Worm (Caenorhabditis elegans) whole organism, L1 larva: Measurements from ENCODE around the gene B0464.6.

Experiments used
- C16A3.4 ChIP-seq: fragments of 150-350 bp; optimal IDR thresholded peaks from 2 replicates; lab custom pipeline; 2014; ENCODE audit warnings: missing biosample characterization, missing genetic modification characterization
- F16B12.6 ChIP-seq: fragments of 150-350 bp; optimal IDR thresholded peaks from 2 replicates; lab custom pipeline; 2014; ENCODE audit warnings: missing biosample characterization, missing genetic modification characterization
- Y116A8C.19 ChIP-seq: sonication (generic microtip); optimal IDR thresholded peaks from 2 replicates; lab custom pipeline; 2016; ENCODE audit warnings: missing compliant biosample characterization, missing genetic modification characterization, borderline replicate concordance
- aha-1 ChIP-seq: fragments of 150-350 bp; optimal IDR thresholded peaks from 2 replicates; lab custom pipeline; 2014; ENCODE audit warnings: missing biosample characterization, missing genetic modification characterization
- alr-1 ChIP-seq: fragments of 200-800 bp; sonication (Bioruptor generic); optimal IDR thresholded peaks from 2 replicates; lab custom pipeline; 2018; ENCODE audit warnings: borderline replicate concordance, mild to moderate bottlenecking, missing genetic modification characterization, missing compliant biosample characterization
- aly-2 ChIP-seq: fragments of 150-350 bp; optimal IDR thresholded peaks from 2 replicates; lab custom pipeline; 2014; ENCODE audit warnings: missing biosample characterization, missing genetic modification characterization
- ceh-63 ChIP-seq: fragments of 200-800 bp; sonication (Bioruptor generic); optimal IDR thresholded peaks from 2 replicates; lab custom pipeline; 2018; ENCODE audit warnings: mild to moderate bottlenecking, missing genetic modification characterization, missing compliant biosample characterization
- ceh-88 ChIP-seq: fragments of 200-800 bp; sonication (Bioruptor generic); IDR thresholded peaks from 2 replicates; pipeline ENCODE4 v1.3.6; 2022; ENCODE audit warnings: missing genetic modification characterization, missing compliant biosample characterization
- ceh-90 ChIP-seq: sonication (generic microtip); optimal IDR thresholded peaks from 2 replicates; lab custom pipeline; 2016; ENCODE audit warnings: missing genetic modification characterization, missing compliant biosample characterization
- ces-1 ChIP-seq: fragments of 150-350 bp; optimal IDR thresholded peaks from 2 replicates; lab custom pipeline; 2014; ENCODE audit warnings: missing biosample characterization, missing genetic modification reagents, missing genetic modification characterization
- dpl-1 ChIP-seq, 3 experiments: fragments of 150-350 bp in 2 of 3; sonication (generic microtip) in 1 of 3; optimal IDR thresholded peaks; 2 replicates each; lab custom pipeline; 2014 to 2017; ENCODE audit warnings: missing biosample characterization in 3 of 3, missing genetic modification characterization in 3 of 3, missing genetic modification reagents in 3 of 3
- egl-27 ChIP-seq, 2 experiments: fragments of 150-350 bp in 1 of 2; sonication (generic microtip); optimal IDR thresholded peaks; 3 replicates each; lab custom pipeline; 2017 to 2018; ENCODE audit warnings: missing biosample characterization in 2 of 2, missing genetic modification characterization in 2 of 2, missing genetic modification reagents in 2 of 2
- fkh-4 ChIP-seq: sonication (generic microtip); optimal IDR thresholded peaks from 2 replicates; lab custom pipeline; 2016; ENCODE audit warnings: missing compliant biosample characterization, missing genetic modification characterization, borderline replicate concordance
- fos-1 ChIP-seq: fragments of 150-350 bp; optimal IDR thresholded peaks from 2 replicates; lab custom pipeline; 2014; ENCODE audit warnings: missing biosample characterization, missing genetic modification characterization
- hlh-4 ChIP-seq: sonication (generic microtip); optimal IDR thresholded peaks from 2 replicates; lab custom pipeline; 2016; ENCODE audit warnings: mild to moderate bottlenecking, missing genetic modification characterization, missing compliant biosample characterization
- irx-1 ChIP-seq: sonication (generic microtip); optimal IDR thresholded peaks from 2 replicates; lab custom pipeline; 2016; ENCODE audit warnings: missing genetic modification characterization, missing compliant biosample characterization
- lin-15B ChIP-seq: fragments of 150-350 bp; sonication (generic microtip); optimal IDR thresholded peaks from 3 replicates; lab custom pipeline; 2014; ENCODE audit warnings: missing biosample characterization, missing genetic modification characterization
- lin-35 ChIP-seq, 2 experiments: fragments of 150-350 bp; optimal IDR thresholded peaks; 2 replicates each; lab custom pipeline; 2014; ENCODE audit warnings: missing biosample characterization in 2 of 2, missing genetic modification characterization in 2 of 2, missing genetic modification reagents in 2 of 2
- mdl-1 ChIP-seq, 2 experiments: fragments of 150-350 bp; optimal IDR thresholded peaks; 2 replicates each; lab custom pipeline; 2014 to 2017; ENCODE audit warnings: missing biosample characterization in 2 of 2, missing genetic modification characterization in 2 of 2, inconsistent platforms in 1 of 2
- mep-1 ChIP-seq: fragments of 150-350 bp; optimal IDR thresholded peaks from 2 replicates; lab custom pipeline; 2014; ENCODE audit warnings: missing biosample characterization, missing genetic modification characterization
- nhr-11 ChIP-seq: fragments of 150-350 bp; optimal IDR thresholded peaks from 2 replicates; lab custom pipeline; 2014; ENCODE audit warnings: missing biosample characterization, missing genetic modification characterization
- nhr-237 ChIP-seq: fragments of 150-350 bp; optimal IDR thresholded peaks from 2 replicates; lab custom pipeline; 2014; ENCODE audit warnings: missing biosample characterization, missing genetic modification characterization
- nhr-71 ChIP-seq: sonication (generic microtip); optimal IDR thresholded peaks from 2 replicates; lab custom pipeline; 2016; ENCODE audit warnings: mild to moderate bottlenecking, missing genetic modification characterization, moderate library complexity, missing compliant biosample characterization
- nhr-77 ChIP-seq: fragments of 150-350 bp; optimal IDR thresholded peaks from 2 replicates; lab custom pipeline; 2014; ENCODE audit warnings: missing biosample characterization, missing genetic modification characterization
- nhr-90 ChIP-seq: sonication (generic microtip); optimal IDR thresholded peaks from 2 replicates; lab custom pipeline; 2016; ENCODE audit warnings: mild to moderate bottlenecking, missing genetic modification characterization, missing compliant biosample characterization; ENCODE audit not compliant: poor library complexity
- pag-3 ChIP-seq: sonication (generic microtip); optimal IDR thresholded peaks from 2 replicates; lab custom pipeline; 2017; ENCODE audit warnings: missing genetic modification characterization, mild to moderate bottlenecking, missing compliant biosample characterization, antibody characterized with exemption, borderline replicate concordance; ENCODE audit not compliant: insufficient read depth
- pax-3 ChIP-seq: fragments of 200-800 bp; sonication (Bioruptor generic); optimal IDR thresholded peaks from 2 replicates; lab custom pipeline; 2018; ENCODE audit warnings: mild to moderate bottlenecking, missing genetic modification characterization, moderate library complexity, missing compliant biosample characterization
- rnt-1 ChIP-seq: sonication (generic microtip); optimal IDR thresholded peaks from 2 replicates; lab custom pipeline; 2016; ENCODE audit warnings: mild to moderate bottlenecking, missing genetic modification characterization, moderate library complexity, missing compliant biosample characterization
- snpc-4 ChIP-seq: fragments of 150-350 bp; optimal IDR thresholded peaks from 2 replicates; lab custom pipeline; 2014; ENCODE audit warnings: missing biosample characterization, missing genetic modification characterization
- sox-4 ChIP-seq: sonication (generic microtip); optimal IDR thresholded peaks from 2 replicates; lab custom pipeline; 2016; ENCODE audit warnings: missing genetic modification characterization, missing compliant biosample characterization
- sptf-1 ChIP-seq: fragments of 150-350 bp; optimal IDR thresholded peaks from 2 replicates; lab custom pipeline; 2014; ENCODE audit warnings: missing biosample characterization, missing genetic modification characterization
- swsn-7 ChIP-seq: sonication (generic microtip); optimal IDR thresholded peaks from 2 replicates; lab custom pipeline; 2016; ENCODE audit warnings: missing genetic modification characterization, missing compliant biosample characterization
- unc-30 ChIP-seq: sonication (generic microtip); optimal IDR thresholded peaks from 2 replicates; lab custom pipeline; 2017; ENCODE audit warnings: missing biosample characterization, missing genetic modification characterization
- unc-86 ChIP-seq: sonication (generic microtip); optimal IDR thresholded peaks from 2 replicates; lab custom pipeline; 2016; ENCODE audit warnings: missing genetic modification characterization, missing compliant biosample characterization
- vab-15 ChIP-seq: sonication (generic microtip); optimal IDR thresholded peaks from 2 replicates; lab custom pipeline; 2017; ENCODE audit warnings: missing genotype, mild to moderate bottlenecking, missing genetic modification characterization, missing compliant biosample characterization
- xbp-1 ChIP-seq: sonication (generic microtip); optimal IDR thresholded peaks from 2 replicates; lab custom pipeline; 2016; ENCODE audit warnings: missing genetic modification characterization, missing compliant biosample characterization
- zag-1 ChIP-seq: fragments of 150-350 bp; optimal IDR thresholded peaks from 2 replicates; lab custom pipeline; 2014; ENCODE audit warnings: missing biosample characterization, missing genetic modification characterization
- zip-4 ChIP-seq: fragments of 200-800 bp; sonication (Bioruptor generic); optimal IDR thresholded peaks from 2 replicates; lab custom pipeline; 2018; ENCODE audit warnings: mild to moderate bottlenecking, missing genetic modification characterization, moderate library complexity, missing compliant biosample characterization
- ztf-11 ChIP-seq, 2 experiments: sonication (generic microtip); optimal IDR thresholded peaks; 2 replicates each; lab custom pipeline; 2016 to 2017; ENCODE audit warnings: missing genetic modification characterization in 2 of 2, missing biosample characterization in 1 of 2, missing compliant biosample characterization in 1 of 2

Gene B0464.6

DNA sequence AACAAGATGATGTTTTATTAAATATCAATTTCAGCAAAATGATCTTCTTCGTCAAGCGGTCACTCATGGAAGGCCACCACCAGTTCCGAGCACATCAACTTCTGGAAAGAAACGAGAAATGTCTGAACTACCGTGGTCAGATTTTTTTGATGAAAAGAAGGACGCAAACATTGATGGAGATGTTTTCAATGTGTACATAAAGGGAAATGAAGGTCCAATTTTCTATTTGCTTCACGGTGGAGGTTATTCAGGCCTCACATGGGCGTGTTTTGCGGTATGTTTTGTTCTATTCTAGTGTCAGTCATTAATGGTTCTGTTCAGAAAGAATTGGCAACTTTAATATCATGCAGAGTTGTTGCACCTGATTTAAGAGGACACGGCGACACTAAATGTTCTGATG lies at the start of gene B0464.6:
Gene B0464.6 (minus strand): TSS at position 101 of the 400 bp plus-strand sequence.
- no peak for TF ChIP-seq nhr-90 (tag; lab: Kevin White, UChicago)
- TF ChIP-seq ces-1 (GFP tag; lab: Kevin White, UChicago), result no peak
- TF ChIP-seq ztf-11 (tag; optimal IDR thresholded peaks at IDR 0.05; lab: Kevin White, UChicago), result no peak
- TF ChIP-seq sox-4 (tag; lab: Kevin White, UChicago), result no peak
- no peak for TF ChIP-seq egl-27 (tag; optimal IDR thresholded peaks at IDR 0.05; lab: Kevin White, UChicago)
- no peak for TF ChIP-seq alr-1 (tag; lab: Kevin White, UChicago)
- TF ChIP-seq irx-1 (tag; lab: Kevin White, UChicago), result no peak
- no peak for TF ChIP-seq nhr-77 (tag; lab: Kevin White, UChicago)
- no peak for TF ChIP-seq fkh-4 (tag; lab: Kevin White, UChicago)
- TF ChIP-seq unc-86 (tag; lab: Kevin White, UChicago), result no peak
- TF ChIP-seq xbp-1 (tag; lab: Kevin White, UChicago), result no peak
- TF ChIP-seq dpl-1 (GFP tag; optimal IDR thresholded peaks at IDR 0.05; lab: Kevin White, UChicago), result no peak
- TF ChIP-seq nhr-11 (tag; lab: Kevin White, UChicago), result no peak
- no peak for TF ChIP-seq aha-1 (tag; lab: Kevin White, UChicago)
- no peak for TF ChIP-seq pax-3
- TF ChIP-seq lin-35 (GFP tag; optimal IDR thresholded peaks at IDR 0.05; lab: Kevin White, UChicago), result no peak
- TF ChIP-seq zip-4 (GFP tag; lab: Kevin White, UChicago), result no peak
- TF ChIP-seq ceh-88 (GFP tag; lab: Robert Waterston, UW), result no peak
- no peak for TF ChIP-seq sptf-1 (tag; lab: Kevin White, UChicago)
- no peak for TF ChIP-seq ceh-63
- TF ChIP-seq, all 84 proteins: peak for 0

DNA sequence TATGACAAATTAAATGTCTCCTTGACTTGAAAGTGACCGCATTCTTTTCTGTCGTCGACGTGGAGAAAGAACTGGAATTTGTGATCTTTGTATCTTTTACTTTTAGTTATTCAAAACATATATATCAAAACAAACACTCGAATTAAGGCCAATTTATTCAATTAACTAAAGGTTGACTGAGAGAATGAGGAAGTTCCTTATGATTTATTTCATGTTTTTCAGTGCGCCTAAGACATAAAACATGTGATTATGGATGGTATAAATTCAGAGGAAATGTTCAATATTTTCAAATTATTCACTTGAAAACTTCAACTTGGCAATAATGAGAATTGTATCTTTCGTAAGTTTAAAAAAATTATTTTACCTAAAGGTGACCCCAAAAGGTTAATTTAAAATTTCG lies 47.8 kb upstream of the B0464.6 start, which contains the start of gene F55H2.8:
Gene F55H2.8 (plus strand): TSS at position 301 of the 400 bp plus-strand sequence.
- TF ChIP-seq rnt-1 (no peak), swsn-7 (tag; lab: Kevin White, UChicago) (no peak)

DNA sequence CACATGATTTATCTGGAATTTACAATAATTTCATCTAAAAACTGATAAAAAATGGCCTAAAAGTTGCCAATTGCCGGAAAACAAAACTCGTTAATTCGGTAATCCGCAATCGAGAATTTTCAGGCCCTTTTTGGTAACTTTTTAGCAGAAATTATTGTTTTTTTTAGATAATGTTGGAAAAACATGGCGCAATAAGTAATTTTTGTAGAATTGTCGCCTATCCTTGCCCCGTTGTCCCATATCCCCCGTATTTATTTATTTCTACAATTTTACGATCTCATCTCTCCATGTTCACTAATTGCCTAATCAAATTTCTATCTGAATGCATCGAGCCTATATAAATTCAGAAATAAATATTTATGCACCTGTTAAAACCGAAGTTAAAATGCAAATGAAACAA lies 47.2 kb upstream of the B0464.6 start:
- TF ChIP-seq snpc-4 (tag; lab: Kevin White, UChicago) (no peak), nhr-237 (tag; lab: Kevin White, UChicago) (no peak), Y116A8C.19 (tag; lab: Kevin White, UChicago) (no peak), nhr-11 (tag; lab: Kevin White, UChicago) (no peak), ces-1 (GFP tag; lab: Kevin White, UChicago) (no peak), F16B12.6 (no peak), fos-1 (no peak), ceh-90 (tag; lab: Kevin White, UChicago) (no peak)

ce11 chrIII:9511660-9512059 lies 45.9 kb upstream of the B0464.6 start:
- TF ChIP-seq unc-30 (tag; lab: Kevin White, UChicago), result no peak
- no peak for TF ChIP-seq nhr-11 (tag; lab: Kevin White, UChicago)
- TF ChIP-seq mep-1 (tag; lab: Kevin White, UChicago), result no peak
- TF ChIP-seq aly-2 (tag; lab: Kevin White, UChicago), result no peak
- no peak for TF ChIP-seq zag-1
- TF ChIP-seq nhr-71 (tag; lab: Kevin White, UChicago), result no peak
- TF ChIP-seq pag-3 (tag; lab: Kevin White, UChicago), result no peak
- no peak for TF ChIP-seq vab-15 (tag; lab: Kevin White, UChicago)
- TF ChIP-seq hlh-4, result no peak
- TF ChIP-seq mdl-1 (tag; optimal IDR thresholded peaks at IDR 0.05; lab: Kevin White, UChicago), result no peak
- TF ChIP-seq swsn-7 (tag; lab: Kevin White, UChicago), result no peak
- no peak for TF ChIP-seq ceh-63
- no peak for TF ChIP-seq C16A3.4 (tag; lab: Kevin White, UChicago)
- TF ChIP-seq lin-15B (tag; lab: Kevin White, UChicago), result no peak
